Worm (Caenorhabditis elegans) whole organism, early embryonic: ENCODE data around the gene lsm-8.

Source experiments
- B0310.2 ChIP-seq: sonication (generic microtip); optimal IDR thresholded peaks from 2 replicates; lab custom pipeline; 2016; ENCODE audit warnings: mild to moderate bottlenecking, missing genetic modification characterization, missing compliant biosample characterization
- F13C5.2 ChIP-seq: sonication (generic microtip); optimal IDR thresholded peaks from 2 replicates; lab custom pipeline; 2017; ENCODE audit warnings: mild to moderate bottlenecking, missing genetic modification characterization, inconsistent platforms, missing compliant biosample characterization
- aly-1 ChIP-seq: sonication (generic microtip); optimal IDR thresholded peaks from 2 replicates; lab custom pipeline; 2016; ENCODE audit warnings: missing genetic modification characterization, missing compliant biosample characterization
- ama-1 ChIP-seq: fragments of 150-350 bp; optimal IDR thresholded peaks from 2 replicates; lab custom pipeline; 2014
- ceh-13 ChIP-seq: fragments of 200-800 bp; sonication (Bioruptor generic); optimal IDR thresholded peaks from 2 replicates; lab custom pipeline; 2018; ENCODE audit warnings: mild to moderate bottlenecking, missing genetic modification characterization, missing compliant biosample characterization
- ceh-36 ChIP-seq: sonication (generic microtip); optimal IDR thresholded peaks from 2 replicates; lab custom pipeline; 2016; ENCODE audit warnings: missing genetic modification characterization, inconsistent platforms, missing compliant biosample characterization
- ets-7 ChIP-seq: sonication (generic microtip); optimal IDR thresholded peaks from 2 replicates; lab custom pipeline; 2016; ENCODE audit warnings: missing genotype, missing genetic modification characterization, missing compliant biosample characterization
- hmbx-1 ChIP-seq: sonication (generic microtip); optimal IDR thresholded peaks from 2 replicates; lab custom pipeline; 2016; ENCODE audit warnings: mild to moderate bottlenecking, missing genetic modification characterization, missing compliant biosample characterization
- hmg-4 ChIP-seq: fragments of 200-800 bp; sonication (Bioruptor generic); optimal IDR thresholded peaks from 2 replicates; lab custom pipeline; 2018; ENCODE audit warnings: mild to moderate bottlenecking, missing genetic modification characterization, missing compliant biosample characterization
- hnd-1 ChIP-seq: sonication (generic microtip); optimal IDR thresholded peaks from 2 replicates; lab custom pipeline; 2016; ENCODE audit warnings: missing genetic modification characterization, missing compliant biosample characterization
- tbx-11 ChIP-seq: fragments of 200-800 bp; sonication (Bioruptor generic); IDR thresholded peaks from 2 replicates; pipeline ENCODE4 v1.3.6; 2022; ENCODE audit warnings: missing genetic modification characterization, missing compliant biosample characterization
- tbx-37 ChIP-seq: fragments of 200-800 bp; sonication (Bioruptor generic); conservative IDR thresholded peaks from 2 replicates; pipeline ENCODE4 v1.3.6; 2022; ENCODE audit warnings: missing genetic modification reagents, missing genetic modification characterization, missing compliant biosample characterization
- tra-4 ChIP-seq: sonication (generic microtip); optimal IDR thresholded peaks from 2 replicates; lab custom pipeline; 2017; ENCODE audit warnings: missing genetic modification characterization, missing compliant biosample characterization

- TF ChIP-seq hnd-1, result no peak
- TF ChIP-seq ama-1 (lab: Kevin White, UChicago), result no peak
- no peak for TF ChIP-seq hmbx-1 (tag; lab: Kevin White, UChicago)
- TF ChIP-seq ets-7, result no peak
- no peak for TF ChIP-seq B0310.2 (tag; lab: Kevin White, UChicago)
- TF ChIP-seq ceh-13 (GFP tag; lab: Kevin White, UChicago), result no peak
- TF ChIP-seq tbx-37 (GFP tag; lab: Robert Waterston, UW), result no peak
- no peak for TF ChIP-seq ceh-36 (tag; lab: Kevin White, UChicago)
- no peak for TF ChIP-seq tra-4 (tag; lab: Kevin White, UChicago)
- TF ChIP-seq aly-1, result no peak
- no peak for TF ChIP-seq hmg-4 (GFP tag; lab: Kevin White, UChicago)
- no peak for TF ChIP-seq F13C5.2 (tag; lab: Kevin White, UChicago)
- TF ChIP-seq tbx-11 (GFP tag; lab: Robert Waterston, UW), result no peak
These were observed 24.6 kb upstream of the lsm-8 start, which contains the start of gene srv-26 for ce11 chrIV:6301764-6302163.
